Worm (Caenorhabditis elegans) whole organism, young adult: Measurements from ENCODE around the gene F20C5.6.

Source experiments
- Y53G8AR.9 ChIP-seq: fragments of 200-800 bp; sonication (Bioruptor generic); conservative IDR thresholded peaks from 2 replicates; pipeline ENCODE4 v1.3.6; 2022; ENCODE audit warnings: missing genetic modification reagents, missing genetic modification characterization, missing compliant biosample characterization
- ama-1 ChIP-seq, 3 experiments: fragments of 150-350 bp in 1 of 3; sonication (generic microtip) in 2 of 3; optimal IDR thresholded peaks; 2 replicates each; lab custom pipeline; 2014 to 2018; ENCODE audit warnings: missing biosample characterization in 2 of 3, missing genetic modification characterization in 2 of 3, missing genetic modification reagents in 2 of 3
- snpc-4 ChIP-seq, 5 experiments: fragments of 150-350 bp in 1 of 5; sonication (generic microtip) in 4 of 5; optimal IDR thresholded peaks; 2 replicates each; lab custom pipeline; 2014 to 2018; ENCODE audit warnings: missing genetic modification characterization in 5 of 5, missing biosample characterization in 3 of 5, antibody characterized with exemption in 2 of 5, mild to moderate bottlenecking in 2 of 5, missing compliant biosample characterization in 2 of 5, missing genotype in 2 of 5, moderate library complexity in 2 of 5, missing genetic modification reagents in 1 of 5
- zim-3 ChIP-seq: sonication (generic microtip); optimal IDR thresholded peaks from 2 replicates; lab custom pipeline; 2017; ENCODE audit warnings: mild to moderate bottlenecking, missing genetic modification characterization, moderate library complexity, missing compliant biosample characterization
- ztf-28 ChIP-seq: fragments of 200-800 bp; sonication (Bioruptor generic); IDR thresholded peaks from 2 replicates; pipeline ENCODE4 v1.3.6; 2022; ENCODE audit warnings: missing genetic modification reagents, missing genetic modification characterization, missing compliant biosample characterization

DNA sequence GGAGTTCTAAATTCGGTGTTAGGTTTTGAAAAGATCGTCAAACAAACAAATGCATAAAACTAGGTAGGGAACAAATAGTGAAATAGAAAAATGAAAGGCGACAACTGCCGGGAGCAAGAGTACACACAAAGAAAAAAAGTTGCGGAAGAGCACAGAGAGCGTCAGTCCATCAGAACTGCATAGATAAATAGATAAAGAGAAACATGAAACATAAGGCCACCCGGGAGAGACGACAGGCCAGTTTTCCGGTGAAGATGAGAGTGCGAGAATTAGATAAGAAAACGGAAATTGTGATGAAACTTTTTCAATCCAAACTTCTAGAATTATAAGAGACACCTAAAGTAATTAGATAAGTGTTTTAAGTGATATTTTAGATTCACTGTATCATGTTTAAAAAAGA lies 15.3 kb downstream of the F20C5.6 start:
- TF ChIP-seq Y53G8AR.9 (GFP tag; lab: Robert Waterston, UW) (no peak), ama-1 (optimal IDR thresholded peaks at IDR 0.05; lab: Kevin White, UChicago) (no peak), ama-1 (GFP tag; optimal IDR thresholded peaks at IDR 0.05; lab: Kevin White, UChicago) (no peak), zim-3 (tag; lab: Kevin White, UChicago) (no peak), snpc-4 (GFP tag; optimal IDR thresholded peaks at IDR 0.05; lab: Kevin White, UChicago) (no peak), snpc-4 (tag; optimal IDR thresholded peaks at IDR 0.05; lab: Kevin White, UChicago) (no peak), ztf-28 (GFP tag; lab: Robert Waterston, UW) (no peak)
